Worm (Caenorhabditis elegans) whole organism, mixed stage, embryonic: ENCODE results near the gene C37C3.11.

ENCODE experiments used
- M03D4.4 ChIP-seq: sonication (generic microtip); optimal IDR thresholded peaks from 2 replicates; lab custom pipeline; 2017; ENCODE audit warnings: mild to moderate bottlenecking, missing genetic modification characterization, missing compliant biosample characterization
- bed-3 ChIP-seq: fragments of 200-800 bp; sonication (Bioruptor generic); optimal IDR thresholded peaks from 3 replicates; lab custom pipeline; 2018; ENCODE audit warnings: mild to moderate bottlenecking, missing genetic modification characterization, moderate library complexity, missing compliant biosample characterization
- blmp-1 ChIP-seq: fragments of 150-350 bp; optimal IDR thresholded peaks from 2 replicates; lab custom pipeline; 2014; ENCODE audit warnings: missing biosample characterization, missing genetic modification characterization
- ceh-39 ChIP-seq: fragments of 150-350 bp; optimal IDR thresholded peaks from 2 replicates; lab custom pipeline; 2014; ENCODE audit warnings: missing biosample characterization, missing genetic modification characterization
- ceh-43 ChIP-seq: fragments of 200-800 bp; sonication (Bioruptor generic); optimal IDR thresholded peaks from 2 replicates; lab custom pipeline; 2018; ENCODE audit warnings: mild to moderate bottlenecking, missing genetic modification characterization, moderate library complexity, missing compliant biosample characterization
- ceh-83 ChIP-seq: fragments of 200-800 bp; sonication (Bioruptor generic); optimal IDR thresholded peaks from 2 replicates; lab custom pipeline; 2018; ENCODE audit warnings: mild to moderate bottlenecking, missing genetic modification characterization, missing compliant biosample characterization
- ces-1 ChIP-seq: fragments of 150-350 bp; optimal IDR thresholded peaks from 2 replicates; lab custom pipeline; 2014; ENCODE audit warnings: missing biosample characterization, missing genetic modification reagents, missing genetic modification characterization
- cnd-1 ChIP-seq: fragments of 200-800 bp; sonication (Bioruptor generic); optimal IDR thresholded peaks from 2 replicates; lab custom pipeline; 2018; ENCODE audit warnings: mild to moderate bottlenecking, missing genetic modification characterization, missing compliant biosample characterization
- drap-1 ChIP-seq: fragments of 200-800 bp; sonication (Bioruptor generic); optimal IDR thresholded peaks from 3 replicates; lab custom pipeline; 2018; ENCODE audit warnings: mild to moderate bottlenecking, missing genetic modification characterization, missing compliant biosample characterization
- elt-1 ChIP-seq: sonication (generic microtip); optimal IDR thresholded peaks from 2 replicates; lab custom pipeline; 2017; ENCODE audit warnings: missing genetic modification characterization, mild to moderate bottlenecking, missing compliant biosample characterization, antibody characterized with exemption, moderate library complexity, borderline replicate concordance; ENCODE audit not compliant: insufficient read depth
- elt-3 ChIP-seq: fragments of 150-350 bp; optimal IDR thresholded peaks from 2 replicates; lab custom pipeline; 2014; ENCODE audit warnings: missing biosample characterization, missing genetic modification characterization
- flh-1 ChIP-seq: fragments of 200-800 bp; sonication (Bioruptor generic); optimal IDR thresholded peaks from 2 replicates; lab custom pipeline; 2018; ENCODE audit warnings: mild to moderate bottlenecking, missing genetic modification characterization, moderate library complexity, missing compliant biosample characterization
- ham-2 ChIP-seq: fragments of 200-800 bp; sonication (Bioruptor generic); optimal IDR thresholded peaks from 2 replicates; lab custom pipeline; 2018; ENCODE audit warnings: mild to moderate bottlenecking, missing genetic modification characterization, missing compliant biosample characterization
- hlh-1 ChIP-seq: fragments of 150-350 bp; optimal IDR thresholded peaks from 2 replicates; lab custom pipeline; 2014; ENCODE audit warnings: missing biosample characterization, missing genetic modification reagents, missing genetic modification characterization
- lin-13 ChIP-seq: fragments of 150-350 bp; optimal IDR thresholded peaks from 2 replicates; lab custom pipeline; 2014; ENCODE audit warnings: missing biosample characterization, missing genetic modification characterization
- lin-32 ChIP-seq: fragments of 200-800 bp; sonication (Bioruptor generic); optimal IDR thresholded peaks from 2 replicates; lab custom pipeline; 2018; ENCODE audit warnings: mild to moderate bottlenecking, missing genetic modification characterization, missing compliant biosample characterization
- lsy-2 ChIP-seq: fragments of 150-350 bp; optimal IDR thresholded peaks from 2 replicates; lab custom pipeline; 2014; ENCODE audit warnings: missing biosample characterization, missing genetic modification characterization
- mab-5 ChIP-seq: fragments of 150-350 bp; optimal IDR thresholded peaks from 2 replicates; lab custom pipeline; 2014; ENCODE audit warnings: missing biosample characterization, missing genetic modification characterization
- mep-1 ChIP-seq: fragments of 150-350 bp; optimal IDR thresholded peaks from 2 replicates; lab custom pipeline; 2017; ENCODE audit warnings: missing biosample characterization, missing genetic modification reagents, missing genetic modification characterization, inconsistent platforms
- mls-2 ChIP-seq: sonication (generic microtip); optimal IDR thresholded peaks from 2 replicates; lab custom pipeline; 2016; ENCODE audit warnings: mild to moderate bottlenecking, missing genetic modification characterization, moderate library complexity, missing compliant biosample characterization
- nhr-12 ChIP-seq: fragments of 150-350 bp; optimal IDR thresholded peaks from 2 replicates; lab custom pipeline; 2014; ENCODE audit warnings: missing biosample characterization, missing genetic modification characterization
- nhr-2 ChIP-seq: fragments of 150-350 bp; optimal IDR thresholded peaks from 2 replicates; lab custom pipeline; 2014; ENCODE audit warnings: missing biosample characterization, missing genetic modification characterization
- nhr-237 ChIP-seq: fragments of 150-350 bp; optimal IDR thresholded peaks from 2 replicates; lab custom pipeline; 2014; ENCODE audit warnings: missing biosample characterization, missing genetic modification characterization
- nhr-28 ChIP-seq: fragments of 150-350 bp; optimal IDR thresholded peaks from 2 replicates; lab custom pipeline; 2014; ENCODE audit warnings: missing biosample characterization, missing genetic modification characterization
- nhr-76 ChIP-seq: sonication (generic microtip); optimal IDR thresholded peaks from 2 replicates; lab custom pipeline; 2017; ENCODE audit warnings: missing biosample characterization, missing genetic modification characterization
- pha-4 ChIP-seq: fragments of 150-350 bp; optimal IDR thresholded peaks from 2 replicates; lab custom pipeline; 2018; ENCODE audit warnings: missing biosample characterization, missing genetic modification reagents, missing genetic modification characterization
- sem-2 ChIP-seq: fragments of 200-800 bp; sonication (Bioruptor generic); optimal IDR thresholded peaks from 2 replicates; lab custom pipeline; 2018; ENCODE audit warnings: mild to moderate bottlenecking, missing genetic modification characterization, missing compliant biosample characterization
- snpc-4 ChIP-seq: fragments of 150-350 bp; optimal IDR thresholded peaks from 2 replicates; lab custom pipeline; 2014; ENCODE audit warnings: missing biosample characterization, missing genetic modification characterization
- sptf-1 ChIP-seq: sonication (generic microtip); optimal IDR thresholded peaks from 2 replicates; lab custom pipeline; 2017; ENCODE audit warnings: mild to moderate bottlenecking, missing genetic modification characterization, moderate library complexity, missing compliant biosample characterization
- tbx-8 ChIP-seq: fragments of 200-800 bp; sonication (Bioruptor generic); optimal IDR thresholded peaks from 2 replicates; lab custom pipeline; 2018; ENCODE audit warnings: mild to moderate bottlenecking, missing genetic modification characterization, moderate library complexity, missing compliant biosample characterization
- unc-120 ChIP-seq: sonication (generic microtip); optimal IDR thresholded peaks from 2 replicates; lab custom pipeline; 2017; ENCODE audit warnings: missing genetic modification characterization, missing compliant biosample characterization; ENCODE audit not compliant: poor library complexity, severe bottlenecking
- unc-39 ChIP-seq: fragments of 150-350 bp; optimal IDR thresholded peaks from 2 replicates; lab custom pipeline; 2014; ENCODE audit warnings: missing biosample characterization, missing genetic modification characterization
- unc-62 ChIP-seq: fragments of 150-350 bp; optimal IDR thresholded peaks from 2 replicates; lab custom pipeline; 2014; ENCODE audit warnings: missing biosample characterization, missing genetic modification reagents, missing genetic modification characterization
- zip-8 ChIP-seq: fragments of 150-350 bp; optimal IDR thresholded peaks from 2 replicates; lab custom pipeline; 2014; ENCODE audit warnings: missing biosample characterization, missing genetic modification characterization
- ztf-11 ChIP-seq: fragments of 150-350 bp; optimal IDR thresholded peaks from 2 replicates; lab custom pipeline; 2014; ENCODE audit warnings: missing biosample characterization, missing genetic modification characterization

Gene C37C3.11

ce11 chrV:7857931-7858330 lies 6.6 kb downstream of the C37C3.11 start, which contains the start of gene C37C3.1:
Gene C37C3.1 (plus strand): TSS chrV:7857963.
- TF ChIP-seq blmp-1 (tag; lab: Kevin White, UChicago) (no peak), nhr-76 (tag; lab: Kevin White, UChicago) (no peak)

ce11 chrV:7856641-7857040 lies 7.9 kb downstream of the C37C3.11 start:
- TF ChIP-seq unc-120 (no peak), elt-3 (tag; lab: Kevin White, UChicago) (no peak), nhr-76 (tag; lab: Kevin White, UChicago) (no peak), lin-13 (tag; lab: Kevin White, UChicago) (no peak), mep-1 (tag; lab: Kevin White, UChicago) (no peak)

- TF ChIP-seq M03D4.4, result no peak
- TF ChIP-seq ceh-83 (GFP tag; lab: Kevin White, UChicago), result no peak
- no peak for TF ChIP-seq drap-1 (GFP tag; lab: Kevin White, UChicago)
- no peak for TF ChIP-seq unc-39 (tag; lab: Kevin White, UChicago)
- no peak for TF ChIP-seq nhr-12 (tag; lab: Kevin White, UChicago)
- no peak for TF ChIP-seq sem-2 (GFP tag; lab: Kevin White, UChicago)
Observed at ce11 chrV:7855382-7855994, 9.1 kb downstream of the C37C3.11 start, which contains the start of gene C37C3.2. Gene C37C3.2 (plus strand): TSS chrV:7855944.

DNA sequence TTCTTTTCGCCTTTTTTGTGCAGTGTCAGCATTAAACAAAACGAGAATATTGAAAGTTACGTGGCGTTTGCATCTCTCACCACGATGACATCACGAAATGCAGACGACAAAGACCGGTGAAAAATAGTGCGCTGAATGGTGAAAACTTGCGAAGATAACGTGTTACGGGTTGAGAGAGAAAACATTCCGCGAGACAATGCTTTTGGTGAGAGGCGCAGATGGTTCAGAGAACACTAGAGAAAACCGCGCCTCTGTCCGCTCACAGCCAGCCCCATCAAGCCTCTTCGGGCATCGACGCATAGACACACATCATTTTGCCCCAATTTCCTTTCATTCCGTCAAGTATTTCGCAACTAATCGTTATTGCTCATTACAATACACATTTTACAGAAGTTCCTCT lies 10.0 kb downstream of the C37C3.11 start, which contains the start of the genes C37C3.9 and C37C3.18:
TSS of gene C37C3.9 (minus strand) at position 98 of the 400 bp plus-strand sequence.
TSS of gene C37C3.18 (plus strand) at position 391 of the 400 bp plus-strand sequence.
- TF ChIP-seq ham-2 (GFP tag; lab: Kevin White, UChicago), result peak; percentile 66
- TF ChIP-seq bed-3, result no peak
- no peak for TF ChIP-seq ztf-11 (tag; lab: Kevin White, UChicago)
- TF ChIP-seq lsy-2 (tag; lab: Kevin White, UChicago), result peak; percentile 51
- TF ChIP-seq nhr-12 (tag; lab: Kevin White, UChicago), result no peak
- no peak for TF ChIP-seq ceh-39 (tag; lab: Kevin White, UChicago)
- TF ChIP-seq unc-39 (tag; lab: Kevin White, UChicago), result no peak
- peak; percentile 47 for TF ChIP-seq unc-120
- no peak for TF ChIP-seq M03D4.4
- TF ChIP-seq lin-32 (GFP tag; lab: Kevin White, UChicago), result no peak
- TF ChIP-seq pha-4 (tag; lab: Kevin White, UChicago), result peak; percentile 75
- peak; percentile 58 for TF ChIP-seq mep-1 (tag; lab: Kevin White, UChicago)
- TF ChIP-seq zip-8, result no peak
- no peak for TF ChIP-seq cnd-1 (tag; lab: Kevin White, UChicago)
- TF ChIP-seq sptf-1, result no peak
- no peak for TF ChIP-seq elt-1 (tag; lab: Kevin White, UChicago)
- peak; percentile 2 for TF ChIP-seq blmp-1 (tag; lab: Kevin White, UChicago)
- peak; percentile 46 for TF ChIP-seq unc-62 (GFP tag; lab: Kevin White, UChicago)
- TF ChIP-seq mab-5 (tag; lab: Kevin White, UChicago), result no peak
- TF ChIP-seq nhr-237 (tag; lab: Kevin White, UChicago), result peak; percentile 49
- TF ChIP-seq ceh-83 (GFP tag; lab: Kevin White, UChicago), result no peak
- no peak for TF ChIP-seq nhr-76 (tag; lab: Kevin White, UChicago)
- TF ChIP-seq mls-2, result no peak
- no peak for TF ChIP-seq lin-13 (tag; lab: Kevin White, UChicago)
- no peak for TF ChIP-seq nhr-2
- no peak for TF ChIP-seq nhr-28
- TF ChIP-seq snpc-4 (tag; lab: Kevin White, UChicago), result no peak
- TF ChIP-seq ceh-43 (GFP tag; lab: Kevin White, UChicago), result no peak
- TF ChIP-seq sem-2 (GFP tag; lab: Kevin White, UChicago), result no peak
- no peak for TF ChIP-seq drap-1 (GFP tag; lab: Kevin White, UChicago)
- TF ChIP-seq hlh-1 (tag; lab: Kevin White, UChicago), result no peak
- TF ChIP-seq elt-3 (tag; lab: Kevin White, UChicago), result no peak
- no peak for TF ChIP-seq flh-1
- TF ChIP-seq tbx-8, result no peak
- peak; percentile 49 for TF ChIP-seq ces-1
- TF ChIP-seq, all 35 proteins: peak for 9
